Worm (Caenorhabditis elegans): Measurements from ENCODE around the gene fbxb-78.

DNA sequence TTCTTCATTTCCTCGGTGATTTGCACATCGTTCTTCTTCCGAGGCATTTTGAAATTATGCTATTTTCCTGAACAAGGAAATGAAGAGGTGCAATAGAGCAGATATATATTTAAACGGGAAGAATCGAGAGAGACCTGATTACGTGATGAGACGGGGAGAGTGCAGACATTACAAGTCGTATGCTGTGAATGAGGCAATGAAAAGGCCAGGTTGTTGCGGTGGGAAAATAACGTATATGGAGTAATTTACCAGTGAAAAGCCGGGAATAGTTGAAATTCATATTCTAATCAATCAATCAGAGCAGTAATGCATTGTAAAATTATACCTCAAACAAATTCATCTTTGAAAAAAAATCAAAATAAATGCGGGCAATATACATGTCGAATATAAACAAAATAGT lies 21.3 kb downstream of the fbxb-78 start, which contains the start of gene Y17G9B.8:
- no peak for TF ChIP-seq him-1 (tag; optimal IDR thresholded peaks at IDR 0.05)
- no peak for TF ChIP-seq dao-5 (tag; optimal IDR thresholded peaks at IDR 0.05)
- no peak for TF ChIP-seq W03F9.2 (tag; optimal IDR thresholded peaks at IDR 0.05)

Data from whole organism, L4/young adult.